Fruit fly (Drosophila melanogaster) whole organism, embryonic: Measurements from ENCODE around the gene CG42823.

ENCODE experiments used
- Ada2b ChIP-seq: fragments of 200-800 bp; sonication (Bioruptor generic); IDR thresholded peaks from 2 replicates; pipeline ENCODE4 v1.3.6; 2022; ENCODE audit warnings: missing biosample characterization, missing genetic modification characterization
- B-H1 ChIP-seq: fragments of 200-800 bp; sonication (Bioruptor generic); IDR thresholded peaks from 3 replicates; pipeline ENCODE4 v1.3.6; 2022; ENCODE audit warnings: missing biosample characterization, missing genetic modification characterization
- C15 ChIP-seq: fragments of 200-800 bp; sonication (Bioruptor generic); IDR thresholded peaks from 3 replicates; pipeline ENCODE4 v1.3.6; 2022; ENCODE audit warnings: missing biosample characterization, missing genetic modification characterization
- CG10431 ChIP-seq: fragments of 200-800 bp; sonication (Bioruptor generic); optimal IDR thresholded peaks from 3 replicates; lab custom pipeline; 2018; ENCODE audit warnings: missing biosample characterization, mild to moderate bottlenecking, missing genetic modification characterization
- CG10543 ChIP-seq: fragments of 200-800 bp; sonication (Bioruptor generic); optimal IDR thresholded peaks from 3 replicates; lab custom pipeline; 2017; ENCODE audit warnings: missing biosample characterization, mild to moderate bottlenecking, missing genetic modification characterization, moderate library complexity
- CG11696 ChIP-seq: fragments of 200-800 bp; sonication (Bioruptor generic); IDR thresholded peaks from 2 replicates; pipeline ENCODE4 v1.3.6; 2022; ENCODE audit warnings: missing biosample characterization, missing genetic modification characterization
- CG13424 ChIP-seq: fragments of 200-800 bp; sonication (Bioruptor generic); optimal IDR thresholded peaks from 2 replicates; lab custom pipeline; 2019; ENCODE audit warnings: missing biosample characterization, mild to moderate bottlenecking, missing genetic modification characterization, moderate library complexity
- CG15269 ChIP-seq: fragments of 200-800 bp; sonication (Bioruptor generic); optimal IDR thresholded peaks from 2 replicates; lab custom pipeline; 2018; ENCODE audit warnings: missing biosample characterization, mild to moderate bottlenecking, missing genetic modification characterization, moderate library complexity
- CG16813 ChIP-seq: fragments of 200-800 bp; sonication (Bioruptor generic); IDR thresholded peaks from 3 replicates; pipeline ENCODE4 v1.3.6; 2022; ENCODE audit warnings: missing biosample characterization, missing genetic modification characterization; ENCODE audit not compliant: partially characterized antibody
- CG2116 ChIP-seq: fragments of 200-800 bp; sonication (Bioruptor generic); optimal IDR thresholded peaks from 3 replicates; lab custom pipeline; 2018; ENCODE audit warnings: missing biosample characterization, mild to moderate bottlenecking, missing genetic modification characterization
- CG2129 ChIP-seq: fragments of 200-800 bp; sonication (Bioruptor generic); IDR thresholded peaks from 2 replicates; pipeline ENCODE4 v1.3.6; 2022; ENCODE audit warnings: missing biosample characterization, missing genetic modification characterization; ENCODE audit not compliant: partially characterized antibody
- CG2202 ChIP-seq: fragments of 200-800 bp; sonication (Bioruptor generic); optimal IDR thresholded peaks from 2 replicates; lab custom pipeline; 2018; ENCODE audit warnings: missing biosample characterization, mild to moderate bottlenecking, missing genetic modification characterization
- CG2889 ChIP-seq: fragments of 200-800 bp; sonication (Bioruptor generic); IDR thresholded peaks from 3 replicates; pipeline ENCODE4 v1.3.6; 2022; ENCODE audit warnings: missing biosample characterization, missing genetic modification characterization
- CG3726 ChIP-seq: fragments of 200-800 bp; sonication (Bioruptor generic); IDR thresholded peaks from 3 replicates; pipeline ENCODE4, ENCODE4 v1.3.6; 2022; ENCODE audit warnings: missing biosample characterization, missing genetic modification characterization
- CG4820 ChIP-seq: fragments of 200-800 bp; sonication (Bioruptor generic); optimal IDR thresholded peaks from 3 replicates; lab custom pipeline; 2016; ENCODE audit warnings: missing biosample characterization, missing genetic modification characterization
- CG7745 ChIP-seq: fragments of 200-800 bp; sonication (Bioruptor generic); optimal IDR thresholded peaks from 2 replicates; lab custom pipeline; 2018; ENCODE audit warnings: missing biosample characterization, mild to moderate bottlenecking, missing genetic modification characterization, moderate library complexity
- CG7987 ChIP-seq: fragments of 200-800 bp; sonication (Bioruptor generic); optimal IDR thresholded peaks from 2 replicates; lab custom pipeline; 2018; ENCODE audit warnings: missing biosample characterization, mild to moderate bottlenecking, missing genetic modification characterization, moderate library complexity
- CG8765 ChIP-seq: fragments of 200-800 bp; sonication (Bioruptor generic); IDR thresholded peaks from 2 replicates; pipeline ENCODE4 v1.3.6; 2022; ENCODE audit warnings: missing biosample characterization, missing genetic modification characterization
- Dad ChIP-seq: fragments of 200-800 bp; sonication (Bioruptor generic); optimal IDR thresholded peaks from 3 replicates; lab custom pipeline; 2016; ENCODE audit warnings: missing biosample characterization, missing genetic modification characterization
- Dip3 ChIP-seq: fragments of 200-800 bp; sonication (Bioruptor generic); optimal IDR thresholded peaks from 3 replicates; lab custom pipeline; 2016; ENCODE audit warnings: missing biosample characterization, missing genetic modification characterization
- E2f1 ChIP-seq: fragments of 200-800 bp; sonication (Bioruptor generic); IDR thresholded peaks from 2 replicates; pipeline ENCODE4 v1.3.6; 2022; ENCODE audit warnings: missing biosample characterization, missing genetic modification characterization
- E2f2 ChIP-seq: fragments of 200-800 bp; sonication (Bioruptor generic); IDR thresholded peaks from 2 replicates; pipeline ENCODE4 v1.3.6; 2022; ENCODE audit warnings: missing biosample characterization, missing genetic modification characterization
- Fer1 ChIP-seq: fragments of 200-800 bp; sonication (Bioruptor generic); optimal IDR thresholded peaks from 2 replicates; lab custom pipeline; 2017; ENCODE audit warnings: missing biosample characterization, mild to moderate bottlenecking, missing genetic modification characterization
- Fer2 ChIP-seq: fragments of 200-800 bp; sonication (Bioruptor generic); optimal IDR thresholded peaks from 2 replicates; lab custom pipeline; 2018; ENCODE audit warnings: missing biosample characterization, mild to moderate bottlenecking, missing genetic modification characterization, moderate library complexity
- HLH4C ChIP-seq: fragments of 200-800 bp; sonication (Bioruptor generic); IDR thresholded peaks from 3 replicates; pipeline ENCODE4 v1.3.6; 2022; ENCODE audit warnings: missing biosample characterization, missing genetic modification characterization; ENCODE audit not compliant: partially characterized antibody
- Jarid2 ChIP-seq: fragments of 200-800 bp; sonication (Bioruptor generic); optimal IDR thresholded peaks from 3 replicates; lab custom pipeline; 2017; ENCODE audit warnings: mild to moderate bottlenecking, missing biosample characterization, missing genetic modification reagents, missing genetic modification characterization
- MBD-R2 ChIP-seq: fragments of 200-800 bp; sonication (Bioruptor generic); IDR thresholded peaks from 2 replicates; pipeline ENCODE4 v1.3.6; 2022; ENCODE audit warnings: missing biosample characterization, missing genetic modification characterization
- Mad ChIP-seq: fragments of 200-800 bp; sonication (Bioruptor generic); optimal IDR thresholded peaks from 2 replicates; lab custom pipeline; 2016; ENCODE audit warnings: missing biosample characterization, missing genetic modification characterization
- Med ChIP-seq: fragments of 200-800 bp; sonication (Bioruptor generic); peaks from one replicate; lab custom pipeline; 2016; ENCODE audit warnings: missing biosample characterization, missing genetic modification characterization, mild to moderate bottlenecking, inconsistent platforms, moderate library complexity
- Sry-δ ChIP-seq: fragments of 200-800 bp; sonication (Bioruptor generic); optimal IDR thresholded peaks from 2 replicates; lab custom pipeline; 2016; ENCODE audit warnings: missing biosample characterization, missing genetic modification characterization
- ash1 ChIP-seq: fragments of 200-800 bp; sonication (Bioruptor generic); optimal IDR thresholded peaks from 2 replicates; lab custom pipeline; 2018; ENCODE audit warnings: missing biosample characterization, mild to moderate bottlenecking, missing genetic modification characterization
- bbx ChIP-seq: fragments of 200-800 bp; sonication (Bioruptor generic); IDR thresholded peaks from 2 replicates; pipeline ENCODE4 v1.3.6; 2022; ENCODE audit warnings: missing biosample characterization, missing genetic modification characterization; ENCODE audit not compliant: partially characterized antibody
- bowl ChIP-seq: fragments of 200-800 bp; sonication (Bioruptor generic); IDR thresholded peaks from 2 replicates; pipeline ENCODE4 v1.3.6; 2022; ENCODE audit warnings: missing biosample characterization, missing genetic modification characterization
- chinmo ChIP-seq: fragments of 200-800 bp; sonication (Bioruptor generic); IDR thresholded peaks from 4 replicates; pipeline ENCODE4 v1.3.6; 2022; ENCODE audit warnings: missing biosample characterization, missing genetic modification characterization; ENCODE audit not compliant: partially characterized antibody
- chm ChIP-seq: fragments of 200-800 bp; sonication (Bioruptor generic); IDR thresholded peaks from 2 replicates; pipeline ENCODE4 v1.3.6; 2022; ENCODE audit warnings: missing biosample characterization, missing genetic modification characterization
- ci ChIP-seq: fragments of 200-800 bp; sonication (Bioruptor generic); IDR thresholded peaks from 3 replicates; pipeline ENCODE4 v1.3.6; 2022; ENCODE audit warnings: missing biosample characterization, missing genetic modification characterization
- dati ChIP-seq: fragments of 200-800 bp; sonication (Bioruptor generic); IDR thresholded peaks from 2 replicates; pipeline ENCODE4 v1.3.6; 2022; ENCODE audit warnings: missing biosample characterization, missing genetic modification characterization
- dmrt11E ChIP-seq: fragments of 200-800 bp; sonication (Bioruptor generic); optimal IDR thresholded peaks from 3 replicates; lab custom pipeline; 2018; ENCODE audit warnings: missing biosample characterization, mild to moderate bottlenecking, missing genetic modification characterization, moderate library complexity
- hkb ChIP-seq, 2 experiments: fragments of 200-800 bp in 1 of 2; fragments of >200 bp in 1 of 2; sonication (Bioruptor generic) in 1 of 2; IDR thresholded peaks in 1 of 2; optimal IDR thresholded peaks in 1 of 2; 2 replicates each; pipeline versions ENCODE4 v1.3.6 to Lab custom; 2017 to 2022; ENCODE audit warnings: missing biosample characterization in 1 of 2, missing genetic modification characterization in 1 of 2
- p53 ChIP-seq: fragments of 200-800 bp; sonication (Bioruptor generic); optimal IDR thresholded peaks from 2 replicates; lab custom pipeline; 2016; ENCODE audit warnings: missing biosample characterization, missing genetic modification characterization
- pho ChIP-seq: fragments of 200-800 bp; sonication (Bioruptor generic); optimal IDR thresholded peaks from 2 replicates; lab custom pipeline; 2016; ENCODE audit warnings: missing biosample characterization, missing genetic modification characterization
- pros ChIP-seq: fragments of 200-800 bp; sonication (Bioruptor generic); optimal IDR thresholded peaks from 3 replicates; lab custom pipeline; 2019; ENCODE audit warnings: missing biosample characterization, mild to moderate bottlenecking, missing genetic modification characterization, moderate library complexity
- sens ChIP-seq: fragments of 200-800 bp; sonication (Bioruptor generic); peaks from one replicate; lab custom pipeline; 2016; ENCODE audit warnings: missing biosample characterization, missing genetic modification characterization
- shn ChIP-seq: fragments of 200-800 bp; sonication (Bioruptor generic); optimal IDR thresholded peaks from 3 replicates; lab custom pipeline; 2016; ENCODE audit warnings: missing biosample characterization, missing genetic modification characterization
- so ChIP-seq: fragments of 200-800 bp; sonication (Bioruptor generic); IDR thresholded peaks from 3 replicates; pipeline ENCODE4 v1.3.6; 2022; ENCODE audit warnings: missing biosample characterization, missing genetic modification characterization
- tgo ChIP-seq: fragments of 200-800 bp; sonication (Bioruptor generic); IDR thresholded peaks from 3 replicates; pipeline ENCODE4 v1.3.6; 2022; ENCODE audit warnings: missing biosample characterization, missing genetic modification characterization
- tup ChIP-seq: fragments of 200-800 bp; sonication (Bioruptor generic); optimal IDR thresholded peaks from 2 replicates; lab custom pipeline; 2016; ENCODE audit warnings: missing biosample characterization, mild to moderate bottlenecking, missing genetic modification characterization, moderate library complexity
- unpg ChIP-seq: fragments of 200-800 bp; sonication (Bioruptor generic); optimal IDR thresholded peaks from 3 replicates; lab custom pipeline; 2018; ENCODE audit warnings: missing biosample characterization, mild to moderate bottlenecking, missing genetic modification characterization, moderate library complexity
- vfl ChIP-seq: fragments of 200-800 bp; sonication (Bioruptor generic); optimal IDR thresholded peaks from 2 replicates; lab custom pipeline; 2016; ENCODE audit warnings: missing biosample characterization, missing genetic modification characterization
- vvl ChIP-seq: fragments of 200-800 bp; sonication (Bioruptor generic); IDR thresholded peaks from 2 replicates; pipeline ENCODE4 v1.3.6; 2022; ENCODE audit warnings: missing biosample characterization, missing genetic modification characterization
- zfh2 ChIP-seq: fragments of 200-800 bp; sonication (Bioruptor generic); optimal IDR thresholded peaks from 2 replicates; lab custom pipeline; 2016; ENCODE audit warnings: missing biosample characterization, missing genetic modification characterization

The CG42823 gene

dm6 chr3R:17379742-17380141 is 25.2 kb downstream of the CG42823 start, which contains the start of gene lute (continued):
- TF ChIP-seq CG13424 (no peak), CG3726 (GFP tag; lab: Robert Waterston, UW) (no peak), ci (GFP tag; lab: Robert Waterston, UW) (no peak), shn (GFP tag; lab: Kevin White, UChicago) (no peak), vvl (GFP tag; lab: Robert Waterston, UW) (0 out of 2 replicates have a peak, but pooled peaks have one; percentile 13), E2f2 (no peak), CG10431 (GFP tag; lab: Kevin White, UChicago) (no peak), CG10543 (GFP tag; lab: Kevin White, UChicago) (no peak), bbx (GFP tag; lab: Robert Waterston, UW) (no peak), CG7745 (tag; lab: Kevin White, UChicago) (no peak), so (0 out of 3 replicates have a peak, but pooled peaks have one; percentile 10), HLH4C (GFP tag; lab: Robert Waterston, UW) (no peak), CG2129 (GFP tag; lab: Robert Waterston, UW) (no peak), dmrt11E (no peak), B-H1 (GFP tag; lab: Robert Waterston, UW) (no peak), Dad (GFP tag; lab: Kevin White, UChicago) (no peak), CG2116 (GFP tag; lab: Kevin White, UChicago) (no peak), chm (GFP tag; lab: Robert Waterston, UW) (no peak), Sry-δ (GFP tag; lab: Kevin White, UChicago) (no peak), CG15269 (tag; lab: Kevin White, UChicago) (no peak), zfh2 (GFP tag; lab: Kevin White, UChicago) (no peak), CG11696 (GFP tag; lab: Robert Waterston, UW) (no peak), pros (no peak), Mad (GFP tag; lab: Kevin White, UChicago) (no peak), tgo (no peak), chinmo (peak; percentile 86; the same call in 2 of the 4 replicates), ash1 (GFP tag; lab: Kevin White, UChicago) (no peak), Fer1 (GFP tag; lab: Kevin White, UChicago) (no peak), MBD-R2 (GFP tag; lab: Robert Waterston, UW) (no peak), unpg (no peak), sens (GFP tag; lab: Kevin White, UChicago) (no peak), E2f1 (no peak), Dip3 (no peak), CG8765 (GFP tag; lab: Robert Waterston, UW) (no peak), Ada2b (no peak), CG4820 (GFP tag; lab: Kevin White, UChicago) (no peak), dati (GFP tag; lab: Robert Waterston, UW) (no peak), CG7987 (GFP tag; lab: Kevin White, UChicago) (no peak), hkb (optimal IDR thresholded peaks at IDR 0.05; lab: Kevin White, UChicago) (no peak), hkb (GFP tag; IDR thresholded peaks at IDR 0.05; lab: Robert Waterston, UW) (peak; percentile 44; the same call in 1 of the 2 replicates), CG2889 (GFP tag; lab: Robert Waterston, UW) (no peak), p53 (no peak), tup (GFP tag; lab: Kevin White, UChicago) (no peak), Jarid2 (GFP tag; lab: Kevin White, UChicago) (peak; percentile 41), Fer2 (tag; lab: Kevin White, UChicago) (no peak), CG2202 (tag; lab: Kevin White, UChicago) (no peak), vfl (GFP tag; lab: Kevin White, UChicago) (no peak), bowl (GFP tag; lab: Robert Waterston, UW) (no peak), Med (peak; percentile 45), pho (GFP tag; lab: Kevin White, UChicago) (no peak), C15 (GFP tag; lab: Robert Waterston, UW) (no peak), CG16813 (GFP tag; lab: Robert Waterston, UW) (no peak)
